Fruit fly (Drosophila melanogaster): ENCODE results near the gene CG6225.

CG6225 gene

DNA sequence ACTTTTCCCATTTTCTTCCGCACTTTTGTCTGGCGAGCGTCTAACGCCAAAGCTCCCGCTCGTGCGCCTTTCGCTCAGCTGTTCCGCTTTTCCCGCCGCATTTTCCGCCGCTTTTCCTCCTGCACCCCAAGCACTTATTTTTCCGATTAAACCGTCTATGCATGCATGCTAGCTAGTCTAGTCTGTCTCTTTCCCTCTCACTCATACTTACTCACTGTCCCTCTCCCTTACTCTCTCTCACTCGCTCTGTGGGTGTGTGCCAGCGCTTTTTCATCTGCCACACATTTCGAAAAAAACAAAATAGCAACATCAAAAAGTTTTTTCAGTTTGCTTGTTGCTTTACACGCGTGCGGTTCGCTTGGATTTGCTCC lies at the start of gene CG6225:
TSS of gene CG6225 (plus strand) at position 325 of the 371 bp plus-strand sequence.
- TF ChIP-seq noc (tag; optimal IDR thresholded peaks at IDR 0.05), result no peak

DNA sequence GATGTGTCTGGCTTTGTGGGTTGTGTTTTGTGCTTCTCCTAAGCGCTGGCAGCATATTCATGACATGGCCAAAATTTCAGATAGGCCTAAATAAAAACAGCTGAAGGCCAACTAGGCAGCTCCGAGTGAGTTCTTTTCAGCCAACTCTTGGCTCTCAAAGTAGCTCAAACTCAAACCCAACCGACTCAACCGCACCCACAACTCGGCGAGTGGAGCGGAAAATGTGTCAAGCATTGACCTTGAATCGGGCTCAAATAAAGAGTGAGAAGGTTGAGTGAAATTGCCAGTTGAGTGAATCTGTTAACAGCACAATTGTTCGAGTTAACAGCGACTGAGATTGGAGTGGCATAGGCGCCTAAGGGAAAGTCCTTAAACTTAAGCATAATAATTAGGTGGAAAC lies 42.4 kb upstream of the CG6225 start:
- TF ChIP-seq noc (tag; optimal IDR thresholded peaks at IDR 0.05), result no peak

DNA sequence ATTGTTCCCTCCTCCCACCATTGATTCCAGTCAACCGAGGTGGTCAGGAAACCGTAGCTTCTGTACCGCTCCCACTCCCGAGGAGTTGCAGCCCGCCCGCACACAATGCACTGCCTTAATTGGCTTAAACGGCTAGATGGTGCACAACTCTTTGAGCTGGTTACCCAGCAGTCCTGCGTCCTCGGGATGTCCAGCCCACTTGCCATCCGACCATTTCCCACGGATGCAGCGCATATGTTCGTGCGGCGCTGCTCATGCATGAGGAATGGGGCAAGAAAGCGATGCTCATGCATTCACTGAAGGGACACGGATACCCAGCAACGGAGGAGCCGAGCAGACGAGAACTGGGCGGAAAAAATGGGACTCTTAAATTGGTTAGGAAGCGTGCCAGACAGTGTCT lies 38.8 kb upstream of the CG6225 start:
- TF ChIP-seq noc (tag; optimal IDR thresholded peaks at IDR 0.05), result no peak

DNA sequence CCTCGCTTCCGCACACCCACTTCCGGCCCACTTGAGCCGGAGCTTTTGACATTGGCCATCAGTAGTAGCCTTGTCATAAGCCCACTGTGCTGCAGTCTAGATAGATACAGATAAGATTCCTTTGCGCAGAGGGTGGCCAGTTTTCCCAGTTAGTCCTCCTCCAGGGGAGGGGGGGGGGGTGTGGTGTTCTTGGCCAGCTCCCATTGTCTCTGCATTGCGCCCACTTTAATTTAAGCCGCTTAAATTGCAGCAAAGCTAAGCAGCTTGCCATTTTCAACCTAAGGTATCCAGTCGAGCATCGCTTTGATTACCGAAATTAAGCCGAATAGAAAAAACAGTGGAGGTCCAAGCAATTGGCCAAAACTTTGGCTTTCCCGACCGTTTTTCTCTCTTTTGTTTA lies 31.6 kb upstream of the CG6225 start:
- TF ChIP-seq noc (tag; optimal IDR thresholded peaks at IDR 0.05), result no peak

DNA sequence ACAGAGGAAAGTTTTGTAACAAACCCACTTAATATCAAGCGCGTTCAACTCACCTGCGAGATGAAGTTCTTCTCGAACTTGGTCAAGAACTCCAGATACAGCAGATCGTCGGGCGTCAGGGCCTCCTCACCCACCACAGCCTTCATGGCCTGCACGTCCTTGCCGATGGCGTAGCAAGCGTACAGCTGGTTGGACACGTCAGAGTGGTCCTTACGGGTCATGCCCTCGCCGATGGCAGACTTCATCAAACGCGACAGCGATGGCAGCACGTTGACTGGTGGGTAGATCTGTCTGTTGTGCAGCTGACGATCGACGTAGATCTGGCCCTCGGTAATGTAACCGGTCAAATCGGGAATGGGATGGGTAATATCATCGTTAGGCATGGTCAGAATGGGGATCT lies 29.5 kb upstream of the CG6225 start:
- TF ChIP-seq noc (tag; optimal IDR thresholded peaks at IDR 0.05), result no peak

DNA sequence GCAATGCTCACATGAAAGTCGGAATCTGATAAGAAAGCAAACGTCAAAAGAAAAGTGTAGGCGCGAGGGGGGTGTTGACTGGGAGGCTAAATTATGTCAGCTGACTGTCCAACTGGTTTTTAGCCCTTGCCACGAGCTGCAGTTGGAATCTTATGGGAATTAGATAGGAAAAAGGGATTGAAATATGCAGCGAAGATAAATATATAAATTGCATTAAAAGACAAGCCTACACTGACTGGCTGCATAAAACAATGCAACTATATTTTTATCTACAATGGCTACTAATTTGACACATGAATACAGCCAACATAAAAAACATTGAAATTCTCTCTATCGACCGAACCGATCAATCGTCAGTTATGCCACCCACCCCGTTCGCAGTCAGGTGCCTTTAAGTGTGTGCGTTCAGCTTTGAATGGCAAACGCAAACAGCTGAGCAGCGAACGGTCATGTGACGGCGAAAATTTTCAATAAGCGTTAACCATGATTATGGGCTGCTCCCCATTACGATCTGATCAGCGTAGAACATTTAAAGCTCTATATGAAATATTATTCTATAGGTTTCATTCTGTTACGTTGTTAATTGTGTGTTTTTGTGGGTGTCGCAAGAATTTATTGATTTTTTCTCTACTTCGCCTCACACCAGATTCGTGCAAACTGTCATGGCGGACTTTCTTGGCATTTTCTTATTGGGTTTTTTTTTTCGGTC lies 27.5 kb upstream of the CG6225 start:
- TF ChIP-seq noc (tag; optimal IDR thresholded peaks at IDR 0.05), result no peak

DNA sequence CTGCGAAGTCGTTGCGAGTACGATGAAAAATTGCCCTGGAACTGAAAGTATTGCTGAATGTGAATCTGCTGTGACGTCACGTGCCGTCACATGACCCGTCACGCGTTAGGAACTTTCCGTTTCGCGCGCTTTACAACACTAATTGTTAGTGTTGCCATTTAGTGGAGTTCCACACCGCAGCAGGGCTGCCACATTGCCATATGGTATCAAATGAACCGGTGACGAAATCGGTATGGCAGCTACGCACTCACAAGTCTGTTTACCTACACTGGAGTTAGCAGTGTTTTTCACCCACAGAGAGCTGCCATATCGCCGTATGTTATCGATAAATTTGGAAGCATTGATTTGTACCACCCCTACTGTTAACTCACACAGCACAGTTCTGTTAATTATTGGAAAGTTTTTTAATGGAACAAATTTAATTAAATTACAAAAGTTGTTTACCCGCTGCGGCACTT lies 26.7 kb upstream of the CG6225 start, which contains the start of the genes Vha55 and Snx3:
TSS of gene Vha55 (minus strand) at position 139 of the 458 bp plus-strand sequence.
TSS of gene Snx3 (plus strand) at position 341 of the 458 bp plus-strand sequence.
- peak; percentile 30 for TF ChIP-seq noc (tag; optimal IDR thresholded peaks at IDR 0.05)

DNA sequence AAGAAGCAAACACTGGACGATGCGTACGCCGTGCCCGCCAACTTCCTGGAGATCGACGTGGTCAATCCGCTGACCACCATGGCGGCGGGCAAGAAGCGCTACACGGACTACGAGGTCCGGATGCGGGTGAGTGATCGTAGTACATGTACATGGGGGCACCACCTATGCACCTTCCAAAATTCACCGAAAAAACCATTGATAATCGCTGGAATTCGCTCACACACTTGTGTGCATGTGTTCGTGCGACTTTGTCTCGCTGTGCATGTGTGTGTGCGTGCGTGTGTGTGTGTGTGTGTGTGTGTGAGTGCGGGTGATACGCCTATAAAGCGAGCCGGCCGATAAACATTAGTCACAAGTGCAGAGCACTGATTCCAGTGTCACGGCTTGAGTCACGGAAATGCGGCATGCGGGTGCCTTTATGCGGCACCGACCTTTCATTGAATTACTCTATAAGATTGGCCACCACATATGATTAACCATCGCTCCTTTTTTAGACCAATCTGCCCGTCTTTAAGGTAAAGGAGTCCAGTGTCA lies 25.9 kb upstream of the CG6225 start:
- no peak for TF ChIP-seq noc (tag; optimal IDR thresholded peaks at IDR 0.05)

DNA sequence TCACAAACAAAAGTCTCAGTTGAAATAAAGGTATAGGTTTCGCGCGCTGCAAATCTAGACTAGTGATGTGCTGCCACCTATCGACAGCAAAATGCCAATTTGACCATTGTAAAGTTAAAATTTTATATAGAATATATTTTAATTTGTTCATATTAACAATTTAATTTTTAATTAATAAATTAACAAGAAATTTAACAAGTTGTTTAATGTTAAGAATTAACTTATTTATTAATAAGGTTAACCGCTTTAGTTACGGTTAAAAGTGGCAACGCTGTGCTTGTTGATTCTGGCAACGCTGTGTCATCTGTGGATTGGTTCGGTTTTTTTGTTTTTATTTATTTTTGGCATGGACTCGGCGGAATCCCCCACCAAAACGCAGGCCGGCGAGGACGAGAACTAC lies 24.0 kb upstream of the CG6225 start, which contains the start of gene Not10:
TSS of gene Not10 (plus strand) at position 279 of the 400 bp plus-strand sequence.
- TF ChIP-seq noc (tag; optimal IDR thresholded peaks at IDR 0.05), result no peak

DNA sequence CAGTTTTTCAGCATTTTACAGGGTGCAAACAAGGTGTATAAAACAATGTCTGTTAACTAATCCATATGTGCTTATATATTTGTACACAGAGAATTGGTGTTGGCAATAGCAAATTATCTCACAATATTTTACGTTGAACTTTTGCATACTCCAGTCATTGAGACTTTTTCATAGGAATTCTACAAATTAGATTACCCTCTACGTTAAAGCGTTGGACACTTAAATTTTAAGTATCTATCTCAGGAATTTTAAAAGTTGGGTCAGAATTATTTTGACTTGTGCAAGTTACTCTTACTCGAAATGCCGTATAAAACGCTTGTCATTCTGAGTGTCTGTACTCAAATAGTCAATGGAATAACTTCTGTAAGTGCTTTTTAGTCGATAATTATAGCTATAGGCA lies 21.3 kb upstream of the CG6225 start, which contains the start of gene CG18530:
TSS of gene CG18530 (plus strand) at position 301 of the 400 bp plus-strand sequence.
- TF ChIP-seq noc (tag; optimal IDR thresholded peaks at IDR 0.05), result no peak

DNA sequence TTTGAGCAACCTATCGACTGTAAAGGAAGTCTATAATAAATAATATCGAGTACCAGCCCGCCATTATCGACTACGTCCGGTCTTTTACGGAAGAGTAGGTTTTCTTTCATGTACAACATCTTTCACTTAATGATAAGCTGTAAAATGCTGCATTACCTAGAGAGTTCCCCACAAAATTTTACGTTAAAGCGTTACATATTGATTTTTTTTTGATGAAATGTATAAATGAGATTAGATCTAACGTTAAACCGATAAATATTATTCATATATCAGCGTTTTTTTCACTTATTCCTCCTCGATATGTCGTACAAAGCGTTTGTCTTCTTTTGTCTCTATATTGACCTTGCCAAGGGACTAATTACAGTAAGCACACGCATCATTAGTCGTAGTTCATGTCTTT lies 19.8 kb upstream of the CG6225 start, which contains the start of gene CG11598:
TSS of gene CG11598 (plus strand) at position 301 of the 400 bp plus-strand sequence.
- no peak for TF ChIP-seq noc (tag; optimal IDR thresholded peaks at IDR 0.05)

DNA sequence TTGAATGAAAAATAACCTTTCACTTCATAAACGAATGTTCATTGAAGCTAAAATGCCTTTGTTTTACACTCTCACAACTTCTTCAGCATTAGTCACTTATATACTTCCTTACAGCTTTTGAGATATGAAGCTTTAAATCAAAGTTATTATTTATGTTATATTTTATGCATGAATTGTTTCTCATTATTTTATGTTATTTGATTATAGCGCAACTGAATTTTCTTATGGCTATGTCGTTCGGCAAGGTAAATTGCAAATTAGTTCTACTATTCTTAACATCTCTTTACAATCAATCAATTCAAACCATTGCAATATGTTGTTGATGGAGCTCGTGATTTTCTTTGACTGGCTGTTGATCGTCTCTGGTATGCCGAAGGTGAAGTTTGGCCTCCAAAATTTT lies 18.1 kb upstream of the CG6225 start, which contains the start of gene CG11600:
TSS of gene CG11600 (plus strand) at position 301 of the 400 bp plus-strand sequence.
- no peak for TF ChIP-seq noc (tag; optimal IDR thresholded peaks at IDR 0.05)

DNA sequence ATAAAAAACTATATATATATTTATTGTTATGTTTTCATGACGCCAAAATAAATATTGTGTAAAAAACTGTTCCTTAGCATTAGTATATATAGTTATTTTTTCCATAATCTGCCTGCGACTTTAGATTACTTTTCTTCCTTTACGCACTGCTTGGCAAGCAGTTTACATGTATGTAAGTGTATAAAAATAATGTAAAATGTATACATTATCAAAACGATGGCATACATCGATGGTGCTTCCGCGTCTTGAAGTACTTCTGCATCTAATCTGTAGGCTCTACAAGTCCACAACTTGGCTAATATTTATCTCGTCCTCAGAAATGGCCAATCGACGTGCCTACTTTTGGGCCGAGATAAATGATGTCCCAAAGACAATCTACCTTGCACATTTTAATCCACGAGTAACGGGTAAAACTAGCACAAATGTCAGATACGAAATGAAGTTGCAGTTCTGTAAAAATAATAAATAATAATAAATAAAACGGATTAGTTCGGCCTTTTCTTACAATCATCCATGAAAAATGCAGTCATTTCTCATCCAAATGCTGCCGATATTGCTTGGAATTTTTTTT lies 16.3 kb upstream of the CG6225 start, which contains the start of gene CG11608:
TSS of gene CG11608 (plus strand) at position 521 of the 571 bp plus-strand sequence.
- TF ChIP-seq noc (tag; optimal IDR thresholded peaks at IDR 0.05), result no peak

DNA sequence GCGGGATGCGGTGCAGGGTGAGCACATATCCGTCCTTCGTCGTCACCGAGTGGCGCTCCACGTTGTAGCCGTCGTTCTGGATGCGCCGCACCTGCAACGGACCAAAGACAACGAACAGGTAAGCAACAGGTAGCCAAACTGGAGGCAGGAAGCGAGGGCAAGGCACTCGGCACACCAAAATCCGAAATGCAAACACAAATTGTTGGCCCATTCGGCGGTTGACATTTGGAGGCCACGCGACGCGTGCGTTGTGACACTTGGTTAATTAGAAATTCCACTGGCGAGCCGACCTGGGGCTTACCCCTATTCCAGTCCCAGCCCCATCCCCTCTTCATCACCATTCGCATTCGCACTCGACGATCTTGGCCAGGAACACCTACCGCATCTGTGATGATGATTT lies 12.8 kb upstream of the CG6225 start:
- no peak for TF ChIP-seq noc (tag; optimal IDR thresholded peaks at IDR 0.05)

DNA sequence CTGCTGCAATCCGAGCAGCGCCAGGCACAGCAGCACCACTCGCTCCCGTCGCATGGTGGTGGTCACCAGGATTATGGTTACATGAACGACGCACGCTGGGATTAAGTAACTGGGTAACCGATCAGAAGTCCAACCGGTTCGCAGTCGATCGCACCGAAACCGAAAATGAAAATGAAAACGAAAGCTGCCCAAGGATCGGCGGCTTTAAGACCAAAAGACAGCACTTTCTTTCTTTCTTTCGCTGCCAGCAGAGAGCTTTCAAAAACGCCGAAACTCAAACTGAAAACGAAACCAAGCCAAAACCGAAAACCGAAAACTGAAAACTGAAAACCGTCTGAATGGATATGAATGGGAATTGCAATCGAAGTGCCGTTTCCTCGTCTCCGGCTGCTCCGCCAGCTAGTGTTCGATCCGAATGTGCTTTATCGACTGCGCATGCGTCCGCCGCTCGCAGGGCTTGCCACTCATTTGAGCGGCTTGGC lies 12.3 kb upstream of the CG6225 start, which contains the start of gene CG6753:
TSS of gene CG6753 (minus strand) at position 432 of the 482 bp plus-strand sequence.
- TF ChIP-seq noc (tag; optimal IDR thresholded peaks at IDR 0.05), result no peak

DNA sequence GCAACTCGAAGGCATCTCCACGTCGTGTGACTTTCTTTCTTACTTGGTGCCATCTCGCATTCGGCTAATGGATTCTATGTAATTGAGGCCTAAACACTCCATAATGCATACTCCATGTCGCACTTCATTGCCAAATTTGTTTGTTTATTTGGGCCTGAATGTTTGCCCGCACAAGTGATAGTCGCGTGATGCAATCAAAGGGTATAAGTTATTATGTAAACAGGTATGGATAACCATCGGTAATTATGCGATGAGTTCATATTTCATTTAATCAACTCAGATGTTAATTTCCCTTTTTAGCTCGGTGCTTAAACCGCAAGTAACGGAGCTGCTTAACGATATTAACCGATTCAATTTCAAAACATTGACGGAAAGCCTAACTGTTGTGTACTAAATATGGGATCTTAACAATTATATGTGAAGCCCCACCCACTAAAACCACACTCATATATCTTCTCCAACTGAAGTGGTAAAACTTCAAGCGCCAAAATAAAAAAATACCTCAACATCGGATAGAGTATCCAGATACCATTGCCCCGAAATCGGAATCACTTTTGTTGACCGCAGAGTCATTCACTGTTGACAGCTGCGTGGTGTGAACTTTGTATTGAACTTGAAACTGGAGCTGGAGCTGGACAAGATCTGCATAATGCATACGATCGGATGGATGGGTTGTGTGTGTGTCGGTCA lies 9.6 kb upstream of the CG6225 start:
- no peak for TF ChIP-seq noc (tag; optimal IDR thresholded peaks at IDR 0.05)
